Worm (Caenorhabditis elegans): ENCODE results near the gene Y38C1BA.4.

ce11 chrIV:1837134-1837533 lies 15.5 kb downstream of the Y38C1BA.4 start:
- TF ChIP-seq F13C5.2 (tag; optimal IDR thresholded peaks at IDR 0.05) = no peak
- no peak for TF ChIP-seq aly-1 (tag; optimal IDR thresholded peaks at IDR 0.05)
- no peak for TF ChIP-seq ets-7 (tag; optimal IDR thresholded peaks at IDR 0.05)
- no peak for TF ChIP-seq B0310.2 (tag; optimal IDR thresholded peaks at IDR 0.05)
- TF ChIP-seq ama-1 (optimal IDR thresholded peaks at IDR 0.05) = no peak
- no peak for TF ChIP-seq ceh-13 (GFP tag; optimal IDR thresholded peaks at IDR 0.05)
- no peak for TF ChIP-seq tbx-11 (GFP tag; IDR thresholded peaks at IDR 0.05)
- no peak for TF ChIP-seq tbx-37 (GFP tag; conservative IDR thresholded peaks at IDR 0.05)

Data from whole organism, early embryonic.